Worm (Caenorhabditis elegans) whole organism, L1 larva: Measurements from ENCODE around the gene dyf-7.

Source experiments
- C16A3.4 ChIP-seq: fragments of 150-350 bp; optimal IDR thresholded peaks from 2 replicates; lab custom pipeline; 2014; ENCODE audit warnings: missing biosample characterization, missing genetic modification characterization
- alr-1 ChIP-seq: fragments of 200-800 bp; sonication (Bioruptor generic); optimal IDR thresholded peaks from 2 replicates; lab custom pipeline; 2018; ENCODE audit warnings: borderline replicate concordance, mild to moderate bottlenecking, missing genetic modification characterization, missing compliant biosample characterization
- ceh-8 ChIP-seq: fragments of 200-800 bp; sonication (Bioruptor generic); optimal IDR thresholded peaks from 2 replicates; lab custom pipeline; 2018; ENCODE audit warnings: mild to moderate bottlenecking, missing genetic modification characterization, moderate library complexity, missing compliant biosample characterization
- ceh-82 ChIP-seq, 3 experiments: fragments of 150-350 bp in 1 of 3; sonication (generic microtip) in 2 of 3; optimal IDR thresholded peaks; 2 replicates each; lab custom pipeline; 2014 to 2017; ENCODE audit warnings: missing biosample characterization in 3 of 3, missing genetic modification characterization in 3 of 3
- ceh-90 ChIP-seq: sonication (generic microtip); optimal IDR thresholded peaks from 2 replicates; lab custom pipeline; 2016; ENCODE audit warnings: missing genetic modification characterization, missing compliant biosample characterization
- dpl-1 ChIP-seq, 3 experiments: fragments of 150-350 bp in 2 of 3; sonication (generic microtip) in 1 of 3; optimal IDR thresholded peaks; 2 replicates each; lab custom pipeline; 2014 to 2017; ENCODE audit warnings: missing biosample characterization in 3 of 3, missing genetic modification characterization in 3 of 3, missing genetic modification reagents in 3 of 3
- dsc-1 ChIP-seq: sonication (generic microtip); optimal IDR thresholded peaks from 2 replicates; lab custom pipeline; 2016; ENCODE audit warnings: mild to moderate bottlenecking, missing genetic modification characterization, missing compliant biosample characterization
- efl-1 ChIP-seq, 4 experiments: fragments of 150-350 bp; optimal IDR thresholded peaks in 3 of 4; peaks in 1 of 4; 1 replicate in 1 of 4; 2 replicates in 3 of 4; lab custom pipeline; 2014; ENCODE audit warnings: missing biosample characterization in 2 of 4, missing genetic modification characterization in 2 of 4, missing genetic modification reagents in 2 of 4
- egl-13 ChIP-seq: sonication (generic microtip); optimal IDR thresholded peaks from 2 replicates; lab custom pipeline; 2016; ENCODE audit warnings: missing genotype, missing genetic modification reagents, missing genetic modification characterization, missing compliant biosample characterization
- egl-27 ChIP-seq, 2 experiments: fragments of 150-350 bp in 1 of 2; sonication (generic microtip); optimal IDR thresholded peaks; 3 replicates each; lab custom pipeline; 2017 to 2018; ENCODE audit warnings: missing biosample characterization in 2 of 2, missing genetic modification characterization in 2 of 2, missing genetic modification reagents in 2 of 2
- elt-2 ChIP-seq: sonication (generic microtip); optimal IDR thresholded peaks from 2 replicates; lab custom pipeline; 2016; ENCODE audit warnings: missing genetic modification characterization, mild to moderate bottlenecking, inconsistent platforms, missing compliant biosample characterization, missing genetic modification reagents
- elt-3 ChIP-seq, 6 experiments: fragments of 150-350 bp in 1 of 6; sonication (generic microtip); optimal IDR thresholded peaks; 2 replicates each; lab custom pipeline; 2017 to 2018; ENCODE audit warnings: missing biosample characterization in 6 of 6, missing genetic modification characterization in 6 of 6, inconsistent platforms in 1 of 6
- fkh-10 ChIP-seq: sonication (generic microtip); optimal IDR thresholded peaks from 2 replicates; lab custom pipeline; 2017; ENCODE audit warnings: missing biosample characterization, missing genetic modification reagents, missing genetic modification characterization
- fkh-4 ChIP-seq: sonication (generic microtip); optimal IDR thresholded peaks from 2 replicates; lab custom pipeline; 2016; ENCODE audit warnings: missing compliant biosample characterization, missing genetic modification characterization, borderline replicate concordance
- fkh-8 ChIP-seq: sonication (generic microtip); optimal IDR thresholded peaks from 2 replicates; lab custom pipeline; 2016; ENCODE audit warnings: mild to moderate bottlenecking, missing genetic modification characterization, missing compliant biosample characterization
- fos-1 ChIP-seq: fragments of 150-350 bp; optimal IDR thresholded peaks from 2 replicates; lab custom pipeline; 2014; ENCODE audit warnings: missing biosample characterization, missing genetic modification characterization
- grh-1 ChIP-seq: fragments of 200-800 bp; sonication (Bioruptor generic); IDR thresholded peaks from 2 replicates; pipeline ENCODE4 v1.3.6; 2022; ENCODE audit warnings: missing genetic modification reagents, missing genetic modification characterization, missing compliant biosample characterization
- hpl-2 ChIP-seq: fragments of 150-350 bp; optimal IDR thresholded peaks from 2 replicates; lab custom pipeline; 2014; ENCODE audit warnings: missing biosample characterization, missing genetic modification reagents, missing genetic modification characterization
- irx-1 ChIP-seq: sonication (generic microtip); optimal IDR thresholded peaks from 2 replicates; lab custom pipeline; 2016; ENCODE audit warnings: missing genetic modification characterization, missing compliant biosample characterization
- jun-1 ChIP-seq: fragments of 150-350 bp; optimal IDR thresholded peaks from 2 replicates; lab custom pipeline; 2014; ENCODE audit warnings: missing biosample characterization, missing genetic modification reagents, missing genetic modification characterization
- lin-13 ChIP-seq: fragments of 150-350 bp; optimal IDR thresholded peaks from 2 replicates; lab custom pipeline; 2014; ENCODE audit warnings: missing biosample characterization, missing genetic modification reagents, missing genetic modification characterization
- lin-35 ChIP-seq, 2 experiments: fragments of 150-350 bp; optimal IDR thresholded peaks; 2 replicates each; lab custom pipeline; 2014; ENCODE audit warnings: missing biosample characterization in 2 of 2, missing genetic modification characterization in 2 of 2, missing genetic modification reagents in 2 of 2
- lin-39 ChIP-seq: fragments of 150-350 bp; optimal IDR thresholded peaks from 2 replicates; lab custom pipeline; 2014; ENCODE audit warnings: missing biosample characterization, missing genetic modification reagents, missing genetic modification characterization
- lir-3 ChIP-seq: sonication (generic microtip); optimal IDR thresholded peaks from 2 replicates; lab custom pipeline; 2016; ENCODE audit warnings: mild to moderate bottlenecking, missing genetic modification characterization, moderate library complexity, missing compliant biosample characterization; ENCODE audit not compliant: poor library complexity
- mab-9 ChIP-seq: fragments of 200-800 bp; sonication (Bioruptor generic); IDR thresholded peaks from 2 replicates; pipeline ENCODE4 v1.3.6; 2022; ENCODE audit warnings: missing genetic modification reagents, missing genetic modification characterization, missing compliant biosample characterization
- mdl-1 ChIP-seq, 2 experiments: fragments of 150-350 bp; optimal IDR thresholded peaks; 2 replicates each; lab custom pipeline; 2014 to 2017; ENCODE audit warnings: missing biosample characterization in 2 of 2, missing genetic modification characterization in 2 of 2, inconsistent platforms in 1 of 2
- mef-2 ChIP-seq: fragments of 150-350 bp; optimal IDR thresholded peaks from 2 replicates; lab custom pipeline; 2014; ENCODE audit warnings: missing biosample characterization, missing genetic modification characterization
- mep-1 ChIP-seq: fragments of 150-350 bp; optimal IDR thresholded peaks from 2 replicates; lab custom pipeline; 2014; ENCODE audit warnings: missing biosample characterization, missing genetic modification characterization
- nhr-12 ChIP-seq: sonication (generic microtip); optimal IDR thresholded peaks from 2 replicates; lab custom pipeline; 2017; ENCODE audit warnings: missing biosample characterization, missing genetic modification characterization
- nhr-20 ChIP-seq: sonication (generic microtip); optimal IDR thresholded peaks from 2 replicates; lab custom pipeline; 2016; ENCODE audit warnings: mild to moderate bottlenecking, missing genetic modification characterization, missing compliant biosample characterization
- nhr-237 ChIP-seq: fragments of 150-350 bp; optimal IDR thresholded peaks from 2 replicates; lab custom pipeline; 2014; ENCODE audit warnings: missing biosample characterization, missing genetic modification characterization
- nhr-47 ChIP-seq: sonication (generic microtip); optimal IDR thresholded peaks from 2 replicates; lab custom pipeline; 2016; ENCODE audit warnings: mild to moderate bottlenecking, missing genetic modification characterization, moderate library complexity, missing compliant biosample characterization
- nhr-76 ChIP-seq: sonication (generic microtip); optimal IDR thresholded peaks from 2 replicates; lab custom pipeline; 2017; ENCODE audit warnings: missing biosample characterization, missing genetic modification characterization
- nhr-77 ChIP-seq: fragments of 150-350 bp; optimal IDR thresholded peaks from 2 replicates; lab custom pipeline; 2014; ENCODE audit warnings: missing biosample characterization, missing genetic modification characterization
- nhr-85 ChIP-seq: sonication (generic microtip); peaks from one replicate; lab custom pipeline; 2016; ENCODE audit warnings: missing genetic modification characterization, inconsistent platforms, missing compliant biosample characterization
- nhr-90 ChIP-seq: sonication (generic microtip); optimal IDR thresholded peaks from 2 replicates; lab custom pipeline; 2016; ENCODE audit warnings: mild to moderate bottlenecking, missing genetic modification characterization, missing compliant biosample characterization; ENCODE audit not compliant: poor library complexity
- rnt-1 ChIP-seq: sonication (generic microtip); optimal IDR thresholded peaks from 2 replicates; lab custom pipeline; 2016; ENCODE audit warnings: mild to moderate bottlenecking, missing genetic modification characterization, moderate library complexity, missing compliant biosample characterization
- skn-1 ChIP-seq: fragments of 150-350 bp; optimal IDR thresholded peaks from 2 replicates; lab custom pipeline; 2014; ENCODE audit warnings: missing biosample characterization, missing genetic modification characterization
- snpc-4 ChIP-seq: fragments of 150-350 bp; optimal IDR thresholded peaks from 2 replicates; lab custom pipeline; 2014; ENCODE audit warnings: missing biosample characterization, missing genetic modification characterization
- snu-23 ChIP-seq: sonication (generic microtip); optimal IDR thresholded peaks from 2 replicates; lab custom pipeline; 2016; ENCODE audit warnings: missing genetic modification characterization, missing compliant biosample characterization
- sox-4 ChIP-seq: sonication (generic microtip); optimal IDR thresholded peaks from 2 replicates; lab custom pipeline; 2016; ENCODE audit warnings: missing genetic modification characterization, missing compliant biosample characterization
- swsn-7 ChIP-seq: sonication (generic microtip); optimal IDR thresholded peaks from 2 replicates; lab custom pipeline; 2016; ENCODE audit warnings: missing genetic modification characterization, missing compliant biosample characterization
- tbx-2 ChIP-seq: sonication (generic microtip); optimal IDR thresholded peaks from 2 replicates; lab custom pipeline; 2016; ENCODE audit warnings: missing genetic modification characterization, missing compliant biosample characterization
- unc-86 ChIP-seq: sonication (generic microtip); optimal IDR thresholded peaks from 2 replicates; lab custom pipeline; 2016; ENCODE audit warnings: missing genetic modification characterization, missing compliant biosample characterization
- unc-98 ChIP-seq: fragments of 200-800 bp; sonication (Bioruptor generic); IDR thresholded peaks from 2 replicates; pipeline ENCODE4 v1.3.6; 2022; ENCODE audit warnings: missing genetic modification characterization, missing compliant biosample characterization
- xbp-1 ChIP-seq: sonication (generic microtip); optimal IDR thresholded peaks from 2 replicates; lab custom pipeline; 2016; ENCODE audit warnings: missing genetic modification characterization, missing compliant biosample characterization
- zip-4 ChIP-seq: fragments of 200-800 bp; sonication (Bioruptor generic); optimal IDR thresholded peaks from 2 replicates; lab custom pipeline; 2018; ENCODE audit warnings: mild to moderate bottlenecking, missing genetic modification characterization, moderate library complexity, missing compliant biosample characterization
- ztf-11 ChIP-seq, 2 experiments: sonication (generic microtip); optimal IDR thresholded peaks; 2 replicates each; lab custom pipeline; 2016 to 2017; ENCODE audit warnings: missing genetic modification characterization in 2 of 2, missing biosample characterization in 1 of 2, missing compliant biosample characterization in 1 of 2

dyf-7 gene

ce11 chrX:9737730-9738129 lies 39.3 kb downstream of the dyf-7 start, which contains the start of gene F15G9.5 (continued):
- TF ChIP-seq unc-98 (no peak), alr-1 (tag; lab: Kevin White, UChicago) (no peak), mep-1 (no peak), dpl-1 (GFP tag; optimal IDR thresholded peaks at IDR 0.05; lab: Kevin White, UChicago) (no peak), nhr-12 (no peak), nhr-47 (peak; percentile 15), fkh-4 (tag; lab: Kevin White, UChicago) (no peak)

DNA sequence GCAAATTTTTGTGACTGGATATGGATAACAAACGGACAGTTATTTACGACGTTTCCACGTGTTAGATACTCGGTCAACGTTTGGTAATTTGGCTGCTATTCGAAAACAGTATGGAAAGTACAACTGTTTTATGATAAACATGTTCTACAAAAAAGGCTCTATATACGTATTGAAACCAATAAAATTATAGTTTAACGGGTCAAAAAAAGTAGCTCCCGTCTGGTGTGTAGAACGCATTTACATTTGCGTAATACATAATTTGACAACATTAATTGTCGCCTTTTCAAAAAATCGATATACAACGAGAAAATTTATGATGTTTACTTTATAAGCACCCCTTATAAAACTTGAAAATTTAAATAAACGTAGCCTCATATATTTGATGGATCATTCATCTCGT lies 43.6 kb downstream of the dyf-7 start:
- TF ChIP-seq lir-3 (tag; lab: Kevin White, UChicago) (no peak), ceh-90 (tag; lab: Kevin White, UChicago) (no peak)

DNA sequence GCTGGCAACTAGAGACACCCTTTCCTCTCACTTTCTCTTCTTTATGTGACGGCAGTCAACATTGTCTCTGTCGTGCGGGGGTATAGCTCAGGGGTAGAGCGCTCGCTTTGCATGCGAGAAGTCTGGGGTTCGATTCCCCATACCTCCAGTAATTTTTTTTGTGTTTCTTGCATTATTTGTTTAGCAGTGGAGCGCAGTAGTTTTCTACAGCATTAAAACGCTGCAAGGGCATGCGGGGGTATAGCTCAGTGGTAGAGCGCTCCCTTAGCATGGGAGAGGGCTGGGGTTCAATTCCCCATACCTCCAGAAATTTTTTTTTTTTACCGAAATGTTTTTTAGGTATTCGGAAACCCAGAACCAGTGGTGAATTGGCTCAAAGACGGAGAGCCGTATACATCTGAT lies 45.1 kb downstream of the dyf-7 start:
- TF ChIP-seq nhr-20 (tag; lab: Kevin White, UChicago): peak; percentile 87
- peak; percentile 86 for TF ChIP-seq fkh-10 (GFP tag; lab: Kevin White, UChicago)
- TF ChIP-seq mef-2 (tag; lab: Kevin White, UChicago): peak; percentile 6
- TF ChIP-seq ceh-82 (tag; optimal IDR thresholded peaks at IDR 0.05; lab: Kevin White, UChicago): peak; percentile 49 to 85 (median 62)
- peak; percentile 72 for TF ChIP-seq rnt-1
- peak; percentile 69 for TF ChIP-seq mab-9 (GFP tag; lab: Robert Waterston, UW)
- peak; percentile 42 for TF ChIP-seq lin-39 (tag; lab: Kevin White, UChicago)
- TF ChIP-seq hpl-2 (GFP tag; lab: Kevin White, UChicago): peak; percentile 79
- peak; percentile 69 for TF ChIP-seq egl-13 (tag; lab: Kevin White, UChicago)
- TF ChIP-seq ztf-11 (tag; optimal IDR thresholded peaks at IDR 0.05; lab: Kevin White, UChicago): peak in 1 of 2 experiments; percentile 56
- TF ChIP-seq mdl-1 (tag; optimal IDR thresholded peaks at IDR 0.05; lab: Kevin White, UChicago): peak in 1 of 2 experiments; percentile 77
- TF ChIP-seq grh-1 (GFP tag; lab: Robert Waterston, UW): peak; percentile 72
- peak; percentile 74 for TF ChIP-seq sox-4
- peak in 3 of 6 experiments; percentile 8 to 75 (median 35) for TF ChIP-seq elt-3 (tag; optimal IDR thresholded peaks at IDR 0.05; lab: Kevin White, UChicago)
- peak; percentile 83 for TF ChIP-seq fos-1 (tag; lab: Kevin White, UChicago)
- peak; percentile 95 for TF ChIP-seq nhr-85 (tag; lab: Kevin White, UChicago)
- TF ChIP-seq fkh-8 (tag; lab: Kevin White, UChicago): peak; percentile 85
- peak; percentile 58 to 84 for TF ChIP-seq lin-35 (GFP tag; optimal IDR thresholded peaks at IDR 0.05; lab: Kevin White, UChicago)
- peak; percentile 72 for TF ChIP-seq skn-1
- peak; percentile 89 for TF ChIP-seq dsc-1 (tag; lab: Kevin White, UChicago)
- peak; percentile 68 for TF ChIP-seq snpc-4
- peak; percentile 72 for TF ChIP-seq unc-86 (tag; lab: Kevin White, UChicago)
- peak; percentile 89 for TF ChIP-seq nhr-90 (tag; lab: Kevin White, UChicago)
- TF ChIP-seq tbx-2 (tag; lab: Kevin White, UChicago): peak; percentile 84
- TF ChIP-seq ceh-8 (GFP tag; lab: Kevin White, UChicago): peak; percentile 76
- peak; percentile 16 for TF ChIP-seq nhr-237 (tag; lab: Kevin White, UChicago)
- TF ChIP-seq jun-1 (tag; lab: Kevin White, UChicago): peak; percentile 86
- peak in 1 of 2 experiments; percentile 35 for TF ChIP-seq efl-1 (optimal IDR thresholded peaks at IDR 0.05; lab: Kevin White, UChicago)
- TF ChIP-seq efl-1 (GFP tag; optimal IDR thresholded peaks at IDR 0.05 in 1 of 2; lab: Kevin White, UChicago): peak; percentile 29 to 90
- TF ChIP-seq xbp-1 (tag; lab: Kevin White, UChicago): peak; percentile 75
- peak; percentile 84 for TF ChIP-seq C16A3.4 (tag; lab: Kevin White, UChicago)
- TF ChIP-seq nhr-47: peak; percentile 93
- peak in 1 of 2 experiments; percentile 25 for TF ChIP-seq egl-27 (tag; optimal IDR thresholded peaks at IDR 0.05; lab: Kevin White, UChicago)
- peak in 2 of 3 experiments; percentile 37 to 49 for TF ChIP-seq dpl-1 (GFP tag; optimal IDR thresholded peaks at IDR 0.05; lab: Kevin White, UChicago)
- TF ChIP-seq nhr-77 (tag; lab: Kevin White, UChicago): peak; percentile 91
- TF ChIP-seq swsn-7: peak; percentile 89
- TF ChIP-seq irx-1 (tag; lab: Kevin White, UChicago): peak; percentile 89
- peak; percentile 94 for TF ChIP-seq snu-23 (GFP tag; lab: Kevin White, UChicago)
- peak; percentile 60 for TF ChIP-seq lin-13 (GFP tag; lab: Kevin White, UChicago)
- peak; percentile 92 for TF ChIP-seq mep-1
- peak; percentile 60 for TF ChIP-seq zip-4 (GFP tag; lab: Kevin White, UChicago)
- peak; percentile 66 for TF ChIP-seq nhr-76
- TF ChIP-seq elt-2 (tag; lab: Kevin White, UChicago): peak; percentile 77
